Fruit fly (Drosophila melanogaster) whole organism, embryonic: ENCODE data around the gene Wee1.

Experiments
- Atf-2 ChIP-seq: fragments of 200-800 bp; sonication (Bioruptor generic); optimal IDR thresholded peaks from 2 replicates; lab custom pipeline; 2016; ENCODE audit warnings: missing biosample characterization, missing genetic modification characterization
- B-H1 ChIP-seq: fragments of 200-800 bp; sonication (Bioruptor generic); IDR thresholded peaks from 3 replicates; pipeline ENCODE4 v1.3.6; 2022; ENCODE audit warnings: missing biosample characterization, missing genetic modification characterization
- Bteb2 ChIP-seq: fragments of 200-800 bp; sonication (Bioruptor generic); optimal IDR thresholded peaks from 2 replicates; lab custom pipeline; 2016; ENCODE audit warnings: missing biosample characterization, missing genetic modification characterization
- CG10274 ChIP-seq: fragments of 200-800 bp; sonication (Bioruptor generic); optimal IDR thresholded peaks from 3 replicates; lab custom pipeline; 2017; ENCODE audit warnings: missing biosample characterization, mild to moderate bottlenecking, missing genetic modification characterization
- CG10321 ChIP-seq: fragments of 200-800 bp; sonication (Bioruptor generic); IDR thresholded peaks from 2 replicates; pipeline ENCODE4 v1.3.6; 2022; ENCODE audit warnings: missing biosample characterization, missing genetic modification characterization
- CG10462 ChIP-seq: fragments of 200-800 bp; sonication (Bioruptor generic); optimal IDR thresholded peaks from 2 replicates; lab custom pipeline; 2016; ENCODE audit warnings: missing biosample characterization, missing genetic modification characterization
- CG10565 ChIP-seq: fragments of 200-800 bp; sonication (Bioruptor generic); optimal IDR thresholded peaks from 3 replicates; lab custom pipeline; 2016; ENCODE audit warnings: missing biosample characterization, mild to moderate bottlenecking, missing genetic modification characterization
- CG15073 ChIP-seq: fragments of 200-800 bp; sonication (Bioruptor generic); optimal IDR thresholded peaks from 2 replicates; lab custom pipeline; 2016; ENCODE audit warnings: missing biosample characterization, missing genetic modification characterization
- CG34224 ChIP-seq: fragments of 200-800 bp; sonication (Bioruptor generic); IDR thresholded peaks from 3 replicates; pipeline ENCODE4 v1.3.6; 2022; ENCODE audit warnings: missing biosample characterization, missing genetic modification characterization; ENCODE audit not compliant: partially characterized antibody
- CG3838 ChIP-seq: fragments of 200-800 bp; sonication (Bioruptor generic); optimal IDR thresholded peaks from 3 replicates; lab custom pipeline; 2016; ENCODE audit warnings: missing biosample characterization, missing genetic modification characterization
- CG5180 ChIP-seq: fragments of 200-800 bp; sonication (Bioruptor generic); optimal IDR thresholded peaks from 3 replicates; lab custom pipeline; 2017; ENCODE audit warnings: missing biosample characterization, missing genetic modification characterization, mild to moderate bottlenecking, moderate library complexity, missing genetic modification reagents
- CG7271 ChIP-seq: fragments of 200-800 bp; sonication (Bioruptor generic); optimal IDR thresholded peaks from 2 replicates; lab custom pipeline; 2018; ENCODE audit warnings: missing biosample characterization, mild to moderate bottlenecking, missing genetic modification characterization, moderate library complexity
- CG7372 ChIP-seq: fragments of 200-800 bp; sonication (Bioruptor generic); IDR thresholded peaks from 2 replicates; pipeline ENCODE4 v1.3.6; 2022; ENCODE audit warnings: missing biosample characterization, missing genetic modification characterization
- CG7786 ChIP-seq: fragments of 200-800 bp; sonication (Bioruptor generic); optimal IDR thresholded peaks from 2 replicates; lab custom pipeline; 2016; ENCODE audit warnings: missing biosample characterization, missing genetic modification characterization
- CG8359 ChIP-seq: fragments of 200-800 bp; sonication (Bioruptor generic); optimal IDR thresholded peaks from 2 replicates; lab custom pipeline; 2017; ENCODE audit warnings: missing biosample characterization, mild to moderate bottlenecking, missing genetic modification characterization, borderline replicate concordance
- CG8944 ChIP-seq: fragments of 200-800 bp; sonication (Bioruptor generic); optimal IDR thresholded peaks from 3 replicates; lab custom pipeline; 2016; ENCODE audit warnings: missing biosample characterization, missing genetic modification characterization
- CoRest ChIP-seq: fragments of 200-800 bp; sonication (Bioruptor generic); optimal IDR thresholded peaks from 3 replicates; lab custom pipeline; 2018; ENCODE audit warnings: missing biosample characterization, mild to moderate bottlenecking, missing genetic modification characterization, moderate library complexity
- CrebB ChIP-seq: fragments of 200-800 bp; sonication (Bioruptor generic); optimal IDR thresholded peaks from 3 replicates; lab custom pipeline; 2018; ENCODE audit warnings: missing biosample characterization, mild to moderate bottlenecking, missing genetic modification characterization
- Doc3 ChIP-seq: fragments of 200-800 bp; sonication (Bioruptor generic); IDR thresholded peaks from 3 replicates; pipeline ENCODE4 v1.3.6; 2022; ENCODE audit warnings: missing biosample characterization, missing genetic modification characterization; ENCODE audit not compliant: partially characterized antibody
- Dp ChIP-seq: fragments of 200-800 bp; sonication (Bioruptor generic); optimal IDR thresholded peaks from 2 replicates; lab custom pipeline; 2018; ENCODE audit warnings: missing biosample characterization, mild to moderate bottlenecking, missing genetic modification characterization, moderate library complexity
- E2f1 ChIP-seq: fragments of 200-800 bp; sonication (Bioruptor generic); IDR thresholded peaks from 2 replicates; pipeline ENCODE4 v1.3.6; 2022; ENCODE audit warnings: missing biosample characterization, missing genetic modification characterization
- H15 ChIP-seq: fragments of 200-800 bp; sonication (Bioruptor generic); IDR thresholded peaks from 3 replicates; pipeline ENCODE4 v1.3.6; 2022; ENCODE audit warnings: missing biosample characterization, missing genetic modification characterization
- HmgD ChIP-seq: fragments of 200-800 bp; sonication (Bioruptor generic); optimal IDR thresholded peaks from 3 replicates; lab custom pipeline; 2016; ENCODE audit warnings: missing biosample characterization, missing genetic modification characterization
- Jarid2 ChIP-seq: fragments of 200-800 bp; sonication (Bioruptor generic); optimal IDR thresholded peaks from 3 replicates; lab custom pipeline; 2017; ENCODE audit warnings: mild to moderate bottlenecking, missing biosample characterization, missing genetic modification reagents, missing genetic modification characterization
- Kr ChIP-seq: fragments of 200-800 bp; sonication (Bioruptor generic); optimal IDR thresholded peaks from 2 replicates; lab custom pipeline; 2017; ENCODE audit warnings: missing biosample characterization, mild to moderate bottlenecking, missing genetic modification characterization
- Med ChIP-seq: fragments of 200-800 bp; sonication (Bioruptor generic); peaks from one replicate; lab custom pipeline; 2016; ENCODE audit warnings: missing biosample characterization, missing genetic modification characterization, mild to moderate bottlenecking, inconsistent platforms, moderate library complexity
- NC2α ChIP-seq: fragments of 200-800 bp; sonication (Bioruptor generic); optimal IDR thresholded peaks from 2 replicates; lab custom pipeline; 2016; ENCODE audit warnings: missing biosample characterization, missing genetic modification characterization
- NC2β ChIP-seq: fragments of 200-800 bp; sonication (Bioruptor generic); optimal IDR thresholded peaks from 2 replicates; lab custom pipeline; 2016; ENCODE audit warnings: missing biosample characterization, missing genetic modification characterization
- Nf-YC ChIP-seq: fragments of 200-800 bp; optimal IDR thresholded peaks from 3 replicates; lab custom pipeline; 2019; ENCODE audit warnings: missing biosample characterization, mild to moderate bottlenecking, missing genetic modification characterization, moderate library complexity
- NfI ChIP-seq: fragments of 200-800 bp; sonication (Bioruptor generic); optimal IDR thresholded peaks from 3 replicates; lab custom pipeline; 2018; ENCODE audit warnings: missing biosample characterization, mild to moderate bottlenecking, missing genetic modification characterization, moderate library complexity
- Optix ChIP-seq: fragments of 200-800 bp; sonication (Bioruptor generic); IDR thresholded peaks from 3 replicates; pipeline ENCODE4 v1.3.6; 2022; ENCODE audit warnings: missing biosample characterization, missing genetic modification characterization
- ac ChIP-seq: fragments of 200-800 bp; sonication (Bioruptor generic); optimal IDR thresholded peaks from 3 replicates; lab custom pipeline; 2017; ENCODE audit warnings: missing biosample characterization, mild to moderate bottlenecking, missing genetic modification characterization
- caup ChIP-seq: fragments of 200-800 bp; sonication (Bioruptor generic); optimal IDR thresholded peaks from 3 replicates; lab custom pipeline; 2017; ENCODE audit warnings: missing biosample characterization, mild to moderate bottlenecking, missing genetic modification characterization, moderate library complexity; ENCODE audit not compliant: severe bottlenecking
- chif ChIP-seq, 2 experiments: fragments of 200-800 bp; sonication (Bioruptor generic); optimal IDR thresholded peaks; 3 replicates each; lab custom pipeline; 2016; ENCODE audit warnings: missing biosample characterization in 2 of 2, missing genetic modification characterization in 2 of 2
- ci ChIP-seq: fragments of 200-800 bp; sonication (Bioruptor generic); IDR thresholded peaks from 3 replicates; pipeline ENCODE4 v1.3.6; 2022; ENCODE audit warnings: missing biosample characterization, missing genetic modification characterization
- fd64A ChIP-seq: fragments of 200-800 bp; sonication (Bioruptor generic); optimal IDR thresholded peaks from 3 replicates; lab custom pipeline; 2018; ENCODE audit warnings: missing biosample characterization, mild to moderate bottlenecking, missing genetic modification characterization
- fd96Cb ChIP-seq: fragments of 200-800 bp; sonication (Bioruptor generic); optimal IDR thresholded peaks from 2 replicates; lab custom pipeline; 2018; ENCODE audit warnings: missing biosample characterization, mild to moderate bottlenecking, missing genetic modification characterization, moderate library complexity
- fru ChIP-seq: fragments of >200 bp; optimal IDR thresholded peaks from 2 replicates; lab custom pipeline; 2017
- gce ChIP-seq: fragments of 200-800 bp; sonication (Bioruptor generic); IDR thresholded peaks from 3 replicates; pipeline ENCODE4 v1.3.6; 2022; ENCODE audit warnings: missing biosample characterization, missing genetic modification characterization
- gcm2 ChIP-seq: fragments of 200-800 bp; sonication (Bioruptor generic); optimal IDR thresholded peaks from 2 replicates; lab custom pipeline; 2016; ENCODE audit warnings: missing biosample characterization, missing genetic modification characterization
- luna ChIP-seq: fragments of 200-800 bp; sonication (Bioruptor generic); optimal IDR thresholded peaks from 2 replicates; lab custom pipeline; 2016; ENCODE audit warnings: missing biosample characterization, missing genetic modification characterization
- odd ChIP-seq: fragments of 200-800 bp; sonication (Bioruptor generic); optimal IDR thresholded peaks from 2 replicates; lab custom pipeline; 2017; ENCODE audit warnings: missing biosample characterization, mild to moderate bottlenecking, missing genetic modification characterization
- pb ChIP-seq: fragments of 200-800 bp; sonication (Bioruptor generic); optimal IDR thresholded peaks from 3 replicates; lab custom pipeline; 2016; ENCODE audit warnings: missing biosample characterization, missing genetic modification characterization
- pho ChIP-seq: fragments of 200-800 bp; sonication (Bioruptor generic); optimal IDR thresholded peaks from 2 replicates; lab custom pipeline; 2016; ENCODE audit warnings: missing biosample characterization, missing genetic modification characterization
- pita ChIP-seq: fragments of 200-800 bp; sonication (Bioruptor generic); optimal IDR thresholded peaks from 2 replicates; lab custom pipeline; 2017; ENCODE audit warnings: missing biosample characterization, mild to moderate bottlenecking, missing genetic modification characterization
- ro ChIP-seq: fragments of 200-800 bp; sonication (Bioruptor generic); IDR thresholded peaks from 2 replicates; pipeline ENCODE4 v1.3.6; 2022; ENCODE audit warnings: missing biosample characterization, missing genetic modification characterization
- run ChIP-seq: fragments of 200-800 bp; sonication (Bioruptor generic); optimal IDR thresholded peaks from 3 replicates; lab custom pipeline; 2018; ENCODE audit warnings: missing biosample characterization, mild to moderate bottlenecking, missing genetic modification characterization
- sens ChIP-seq: fragments of 200-800 bp; sonication (Bioruptor generic); peaks from one replicate; lab custom pipeline; 2016; ENCODE audit warnings: missing biosample characterization, missing genetic modification characterization
- sima ChIP-seq: fragments of 200-800 bp; sonication (Bioruptor generic); optimal IDR thresholded peaks from 2 replicates; lab custom pipeline; 2016; ENCODE audit warnings: missing biosample characterization, missing genetic modification characterization
- tx ChIP-seq: fragments of 200-800 bp; sonication (Bioruptor generic); optimal IDR thresholded peaks from 2 replicates; lab custom pipeline; 2016; ENCODE audit warnings: missing biosample characterization, missing genetic modification characterization
- usp ChIP-seq: fragments of >200 bp; optimal IDR thresholded peaks from 2 replicates; lab custom pipeline; 2017; ENCODE audit warnings: missing biosample characterization, missing genetic modification characterization
- yki ChIP-seq: fragments of >200 bp; optimal IDR thresholded peaks from 3 replicates; lab custom pipeline; 2018

Gene Wee1

DNA sequence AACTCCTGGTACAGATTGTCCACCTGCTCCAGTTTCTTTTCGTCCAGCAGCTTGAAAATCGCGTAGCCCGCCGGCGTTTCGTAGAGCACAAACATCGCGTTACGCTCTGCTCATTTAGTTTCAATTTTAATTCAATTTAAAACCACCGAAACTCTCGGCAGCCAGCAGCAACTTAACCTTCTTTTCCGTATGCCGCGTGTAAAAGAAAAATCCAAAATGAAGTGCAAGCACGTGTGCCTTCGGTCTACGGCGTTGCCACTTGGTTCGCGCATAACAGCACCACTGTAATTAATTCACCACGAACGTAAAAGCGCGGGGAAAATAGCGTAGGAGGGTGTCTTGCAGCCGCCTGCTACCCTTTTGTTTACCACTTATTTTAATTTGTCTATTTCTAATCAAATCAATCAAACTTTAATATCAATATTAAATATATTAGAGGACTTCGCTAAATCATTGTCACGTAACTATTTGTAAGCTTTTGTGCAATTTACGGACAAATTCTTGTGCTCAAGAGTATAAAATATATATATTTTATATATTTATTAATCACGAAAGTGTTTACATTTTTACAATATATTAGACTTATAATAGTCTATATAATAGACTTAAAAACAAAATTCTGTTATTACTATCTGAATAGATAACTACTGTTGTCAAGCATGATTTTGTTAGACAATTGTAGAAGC, 4.7 kb upstream of the Wee1 start, which contains the start of gene nop5 (continued):
- TF ChIP-seq Kr (GFP tag; lab: Kevin White, UChicago) = no peak
- no peak for TF ChIP-seq HmgD (GFP tag; lab: Kevin White, UChicago)
- no peak for TF ChIP-seq luna (GFP tag; lab: Kevin White, UChicago)
- 0 out of 2 replicates have a peak, but pooled peaks have one; percentile 22 for TF ChIP-seq E2f1 (GFP tag; lab: Robert Waterston, UW)
- no peak for TF ChIP-seq yki (lab: Kevin White, UChicago)
- peak; percentile 82 for TF ChIP-seq Nf-YC (tag; lab: Kevin White, UChicago)
- no peak for TF ChIP-seq tx (GFP tag; lab: Kevin White, UChicago)
- no peak for TF ChIP-seq Atf-2 (GFP tag; lab: Kevin White, UChicago)
- no peak for TF ChIP-seq CG5180 (GFP tag; lab: Kevin White, UChicago)
- no peak for TF ChIP-seq CG7372 (GFP tag; lab: Robert Waterston, UW)
- no peak for TF ChIP-seq chif (GFP tag; optimal IDR thresholded peaks at IDR 0.05; lab: Kevin White, UChicago)
- no peak for TF ChIP-seq gce (GFP tag; lab: Robert Waterston, UW)
- no peak for TF ChIP-seq pita (GFP tag; lab: Kevin White, UChicago)
- no peak for TF ChIP-seq fd64A (GFP tag; lab: Kevin White, UChicago)
- no peak for TF ChIP-seq CG8944 (GFP tag; lab: Kevin White, UChicago)
- no peak for TF ChIP-seq run (tag; lab: Kevin White, UChicago)
- no peak for TF ChIP-seq odd (GFP tag; lab: Kevin White, UChicago)
- TF ChIP-seq NC2β (GFP tag; lab: Kevin White, UChicago) = no peak
- peak; percentile 37 for TF ChIP-seq caup (GFP tag; lab: Kevin White, UChicago)
- no peak for TF ChIP-seq usp (GFP tag; lab: Kevin White, UChicago)
- no peak for TF ChIP-seq CG10462 (GFP tag; lab: Kevin White, UChicago)
- peak; percentile 5 for TF ChIP-seq sens (GFP tag; lab: Kevin White, UChicago)
- TF ChIP-seq CG10565 = no peak
- TF ChIP-seq CG10321 = no peak
- no peak for TF ChIP-seq Jarid2 (GFP tag; lab: Kevin White, UChicago)
- no peak for TF ChIP-seq ro
- no peak for TF ChIP-seq CG7786 (GFP tag; lab: Kevin White, UChicago)
- no peak for TF ChIP-seq CG34224 (GFP tag; lab: Robert Waterston, UW)
- TF ChIP-seq pb = no peak
- TF ChIP-seq H15 (GFP tag; lab: Robert Waterston, UW) = 0 out of 3 replicates have a peak, but pooled peaks have one; percentile 44
- TF ChIP-seq fru (lab: Kevin White, UChicago) = no peak
- peak; percentile 76 for TF ChIP-seq NfI (GFP tag; lab: Kevin White, UChicago)
- no peak for TF ChIP-seq CG15073 (GFP tag; lab: Kevin White, UChicago)
- TF ChIP-seq Doc3 (GFP tag; lab: Robert Waterston, UW) = no peak
- no peak for TF ChIP-seq ac (GFP tag; lab: Kevin White, UChicago)
- TF ChIP-seq fd96Cb (tag; lab: Kevin White, UChicago) = peak; percentile 52
- peak; percentile 3 for TF ChIP-seq CG10274 (GFP tag; lab: Kevin White, UChicago)
- TF ChIP-seq CG8359 = peak; percentile 20
- TF ChIP-seq Med (GFP tag; lab: Kevin White, UChicago) = peak; percentile 89
- TF ChIP-seq NC2α (GFP tag; lab: Kevin White, UChicago) = no peak
- no peak for TF ChIP-seq Bteb2 (GFP tag; lab: Kevin White, UChicago)
- no peak for TF ChIP-seq CG7271 (tag; lab: Kevin White, UChicago)
- no peak for TF ChIP-seq CG3838
- no peak for TF ChIP-seq pho (GFP tag; lab: Kevin White, UChicago)
- peak; percentile 86 for TF ChIP-seq CoRest (tag; lab: Kevin White, UChicago)
- TF ChIP-seq sima = no peak
- no peak for TF ChIP-seq B-H1
- peak; percentile 53; the same call in 2 of the 3 replicates for TF ChIP-seq ci (GFP tag; lab: Robert Waterston, UW)
- peak; percentile 10 for TF ChIP-seq Dp (GFP tag; lab: Kevin White, UChicago)
- TF ChIP-seq Optix (GFP tag; lab: Robert Waterston, UW) = no peak
- no peak for TF ChIP-seq CrebB (tag; lab: Kevin White, UChicago)
- no peak for TF ChIP-seq gcm2 (GFP tag; lab: Kevin White, UChicago)
